Worm (Caenorhabditis elegans): ENCODE measurements around the gene C23G10.2.

DNA sequence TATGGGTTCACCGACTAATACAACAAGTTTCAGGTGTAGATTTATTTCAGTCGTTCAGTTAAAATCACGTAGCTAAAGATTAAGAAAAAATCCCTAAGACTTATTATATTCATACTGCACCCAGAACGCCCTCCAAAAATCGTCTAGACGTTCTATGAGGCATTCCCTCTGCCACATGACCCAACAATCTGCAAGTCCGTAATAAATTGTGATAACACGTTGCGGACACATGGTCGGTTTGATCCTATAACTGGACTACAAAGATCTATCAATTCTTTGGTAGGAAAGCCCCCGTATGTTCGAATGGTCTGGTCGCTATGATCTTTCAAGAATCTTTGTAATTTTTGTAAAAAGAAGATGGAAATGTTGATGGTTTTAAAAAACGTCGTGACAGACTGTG, 8.1 kb downstream of the C23G10.2 start:
- TF ChIP-seq B0310.2 (tag; optimal IDR thresholded peaks at IDR 0.05): no peak
- no peak for TF ChIP-seq ama-1 (optimal IDR thresholded peaks at IDR 0.05)
- no peak for TF ChIP-seq flt-1 (GFP tag; IDR thresholded peaks at IDR 0.05)
- no peak for TF ChIP-seq ceh-13 (GFP tag; optimal IDR thresholded peaks at IDR 0.05)
- TF ChIP-seq hmg-4 (GFP tag; optimal IDR thresholded peaks at IDR 0.05): no peak
- TF ChIP-seq aly-1 (tag; optimal IDR thresholded peaks at IDR 0.05): no peak
- no peak for TF ChIP-seq ceh-36 (tag; optimal IDR thresholded peaks at IDR 0.05)
